Worm (Caenorhabditis elegans) whole organism, young adult: ENCODE measurements around the gene F52G3.8.

Experiments
- B0019.2 ChIP-seq: fragments of 200-800 bp; sonication (Bioruptor generic); conservative IDR thresholded peaks from 2 replicates; pipeline ENCODE4 v1.3.6; 2022; ENCODE audit warnings: missing genetic modification reagents, missing genetic modification characterization, missing compliant biosample characterization
- B0336.3 ChIP-seq: fragments of 200-800 bp; sonication (Bioruptor generic); IDR thresholded peaks from 2 replicates; pipeline ENCODE4 v1.3.6; 2022; ENCODE audit warnings: missing genetic modification characterization, missing compliant biosample characterization
- D2030.7 ChIP-seq: fragments of 200-800 bp; sonication (Bioruptor generic); IDR thresholded peaks from 2 replicates; pipeline ENCODE4 v1.3.6; 2022; ENCODE audit warnings: missing genetic modification reagents, missing genetic modification characterization, missing compliant biosample characterization
- T26A5.8 ChIP-seq: sonication (generic microtip); optimal IDR thresholded peaks from 2 replicates; lab custom pipeline; 2016; ENCODE audit warnings: missing genetic modification characterization, missing compliant biosample characterization
- ama-1 ChIP-seq, 3 experiments: fragments of 150-350 bp in 1 of 3; sonication (generic microtip) in 2 of 3; optimal IDR thresholded peaks; 2 replicates each; lab custom pipeline; 2014 to 2018; ENCODE audit warnings: missing biosample characterization in 2 of 3, missing genetic modification characterization in 2 of 3, missing genetic modification reagents in 2 of 3
- aptf-3 ChIP-seq: fragments of 200-800 bp; sonication (Bioruptor generic); IDR thresholded peaks from 2 replicates; pipeline ENCODE4 v1.3.6; 2022; ENCODE audit warnings: missing genetic modification characterization, missing compliant biosample characterization
- atf-7 ChIP-seq: sonication (generic microtip); optimal IDR thresholded peaks from 2 replicates; lab custom pipeline; 2017; ENCODE audit warnings: mild to moderate bottlenecking, missing genetic modification characterization, missing compliant biosample characterization
- dpff-1 ChIP-seq: sonication (generic microtip); optimal IDR thresholded peaks from 2 replicates; lab custom pipeline; 2017; ENCODE audit warnings: mild to moderate bottlenecking, missing genetic modification characterization, missing compliant biosample characterization
- hrde-1 ChIP-seq: sonication (generic microtip); optimal IDR thresholded peaks from 2 replicates; lab custom pipeline; 2016; ENCODE audit warnings: missing genetic modification characterization, mild to moderate bottlenecking, missing compliant biosample characterization, moderate library complexity, missing genotype, missing genetic modification reagents, borderline replicate concordance
- hsf-1 ChIP-seq: fragments of 200-800 bp; sonication (Bioruptor generic); IDR thresholded peaks from 2 replicates; pipeline ENCODE4 v1.3.6; 2022; ENCODE audit warnings: missing genetic modification reagents, missing genetic modification characterization, missing compliant biosample characterization
- repo-1 ChIP-seq: sonication (generic microtip); optimal IDR thresholded peaks from 2 replicates; lab custom pipeline; 2017; ENCODE audit warnings: mild to moderate bottlenecking, missing genetic modification characterization, missing compliant biosample characterization
- sptf-2 ChIP-seq: fragments of 200-800 bp; sonication (Bioruptor generic); optimal IDR thresholded peaks from 2 replicates; lab custom pipeline; 2018; ENCODE audit warnings: mild to moderate bottlenecking, missing genetic modification characterization, missing compliant biosample characterization
- tbx-9 ChIP-seq: sonication (generic microtip); optimal IDR thresholded peaks from 2 replicates; lab custom pipeline; 2016; ENCODE audit warnings: borderline replicate concordance, missing genetic modification characterization, inconsistent platforms, missing compliant biosample characterization
- unc-130 ChIP-seq: sonication (generic microtip); optimal IDR thresholded peaks from 2 replicates; lab custom pipeline; 2016; ENCODE audit warnings: missing genetic modification reagents, missing genetic modification characterization, missing compliant biosample characterization

DNA sequence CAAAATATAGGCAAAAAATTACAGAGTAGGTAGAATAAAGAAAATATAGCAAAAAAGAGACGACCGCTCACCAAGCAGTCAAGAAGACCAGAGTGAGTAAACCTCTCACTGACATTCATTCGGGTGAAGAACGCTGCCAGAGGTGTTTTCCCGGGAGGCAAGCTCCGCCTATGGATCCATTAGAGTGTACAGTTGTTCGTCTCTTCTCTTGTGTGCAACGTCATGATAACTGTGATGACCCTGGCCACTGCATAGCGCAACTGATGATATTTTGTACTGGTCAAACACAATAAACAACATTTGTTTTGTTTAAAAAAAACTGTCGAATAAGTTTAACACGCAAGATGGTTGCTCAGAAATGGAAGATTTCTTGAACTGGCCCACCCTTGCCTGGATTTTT, at the start of gene F52G3.8:
- TF ChIP-seq hsf-1 (GFP tag; lab: Robert Waterston, UW), result no peak
- TF ChIP-seq T26A5.8 (tag; lab: Kevin White, UChicago), result no peak
- no peak for TF ChIP-seq sptf-2 (GFP tag; lab: Kevin White, UChicago)
- no peak for TF ChIP-seq B0336.3 (GFP tag; lab: Robert Waterston, UW)
- TF ChIP-seq B0019.2, result no peak
- no peak for TF ChIP-seq repo-1 (tag; lab: Kevin White, UChicago)
- TF ChIP-seq ama-1 (optimal IDR thresholded peaks at IDR 0.05; lab: Kevin White, UChicago), result no peak
- TF ChIP-seq ama-1 (GFP tag; optimal IDR thresholded peaks at IDR 0.05; lab: Kevin White, UChicago), result no peak
- TF ChIP-seq atf-7 (tag; lab: Kevin White, UChicago), result no peak
- no peak for TF ChIP-seq hrde-1 (tag; lab: Kevin White, UChicago)
- no peak for TF ChIP-seq D2030.7 (GFP tag; lab: Robert Waterston, UW)
- no peak for TF ChIP-seq tbx-9
- no peak for TF ChIP-seq dpff-1 (tag; lab: Kevin White, UChicago)
- no peak for TF ChIP-seq aptf-3 (GFP tag; lab: Robert Waterston, UW)
- no peak for TF ChIP-seq unc-130
